Fruit fly (Drosophila melanogaster): ENCODE results near the gene Cpr72Eb.

The Cpr72Eb gene

dm6 chr3L:16381184-16381797 is 16.6 kb downstream of the Cpr72Eb start, which contains the start of gene Agpat4:
Gene Agpat4 (minus strand): TSS chr3L:16381570.
- TF ChIP-seq Sin3A (optimal IDR thresholded peaks at IDR 0.05) (no peak), insv (optimal IDR thresholded peaks at IDR 0.05) (no peak), Myc (optimal IDR thresholded peaks at IDR 0.05) (no peak), psq (optimal IDR thresholded peaks at IDR 0.05) (no peak), ttk (optimal IDR thresholded peaks at IDR 0.05) (no peak)

dm6 chr3L:16383056-16383455 is 18.4 kb downstream of the Cpr72Eb start:
- no peak for TF ChIP-seq ttk (optimal IDR thresholded peaks at IDR 0.05)
- no peak for TF ChIP-seq psq (optimal IDR thresholded peaks at IDR 0.05)
- no peak for TF ChIP-seq Myc (optimal IDR thresholded peaks at IDR 0.05)
- TF ChIP-seq insv (optimal IDR thresholded peaks at IDR 0.05) = no peak
- TF ChIP-seq Sin3A (optimal IDR thresholded peaks at IDR 0.05) = no peak
- TF ChIP-seq h (optimal IDR thresholded peaks at IDR 0.05) = no peak

dm6 chr3L:16384145-16384705 is 19.5 kb downstream of the Cpr72Eb start:
- TF ChIP-seq ttk (optimal IDR thresholded peaks at IDR 0.05) (no peak), psq (optimal IDR thresholded peaks at IDR 0.05) (no peak), Myc (optimal IDR thresholded peaks at IDR 0.05) (no peak), insv (optimal IDR thresholded peaks at IDR 0.05) (no peak), h (optimal IDR thresholded peaks at IDR 0.05) (no peak), Sin3A (optimal IDR thresholded peaks at IDR 0.05) (no peak)

- no peak for TF ChIP-seq Sin3A (optimal IDR thresholded peaks at IDR 0.05)
- no peak for TF ChIP-seq insv (optimal IDR thresholded peaks at IDR 0.05)
- no peak for TF ChIP-seq psq (optimal IDR thresholded peaks at IDR 0.05)
- TF ChIP-seq Myc (optimal IDR thresholded peaks at IDR 0.05) = no peak
Measured at dm6 chr3L:16385252-16385879, 20.7 kb downstream of the Cpr72Eb start.

- TF ChIP-seq ttk (optimal IDR thresholded peaks at IDR 0.05) = no peak
- TF ChIP-seq Myc (optimal IDR thresholded peaks at IDR 0.05) = no peak
- TF ChIP-seq h (optimal IDR thresholded peaks at IDR 0.05) = no peak
Measured at dm6 chr3L:16385880-16386584, 21.3 kb downstream of the Cpr72Eb start, which contains the start of the genes Agpat3 and RAF2. Gene Agpat3 (minus strand): TSS chr3L:16385957. Gene RAF2 (plus strand): TSS chr3L:16386327.

dm6 chr3L:16390793-16391192 is 26.1 kb downstream of the Cpr72Eb start:
- TF ChIP-seq ttk (optimal IDR thresholded peaks at IDR 0.05) (no peak), insv (optimal IDR thresholded peaks at IDR 0.05) (no peak), Myc (optimal IDR thresholded peaks at IDR 0.05) (no peak), Sin3A (optimal IDR thresholded peaks at IDR 0.05) (no peak), h (optimal IDR thresholded peaks at IDR 0.05) (no peak), psq (optimal IDR thresholded peaks at IDR 0.05) (no peak)

- TF ChIP-seq h (optimal IDR thresholded peaks at IDR 0.05) (no peak), psq (optimal IDR thresholded peaks at IDR 0.05) (no peak)
Measured at dm6 chr3L:16391257-16391656, 26.6 kb downstream of the Cpr72Eb start.

- TF ChIP-seq Sin3A (optimal IDR thresholded peaks at IDR 0.05) (no peak), psq (optimal IDR thresholded peaks at IDR 0.05) (no peak), insv (optimal IDR thresholded peaks at IDR 0.05) (no peak), Myc (optimal IDR thresholded peaks at IDR 0.05) (no peak), ttk (optimal IDR thresholded peaks at IDR 0.05) (no peak), h (optimal IDR thresholded peaks at IDR 0.05) (no peak)
Measured at dm6 chr3L:16392203-16392800, 27.6 kb downstream of the Cpr72Eb start.

dm6 chr3L:16392874-16393273 is 28.2 kb downstream of the Cpr72Eb start:
- TF ChIP-seq Sin3A (optimal IDR thresholded peaks at IDR 0.05) (no peak), insv (optimal IDR thresholded peaks at IDR 0.05) (no peak), Myc (optimal IDR thresholded peaks at IDR 0.05) (no peak), h (optimal IDR thresholded peaks at IDR 0.05) (no peak), ttk (optimal IDR thresholded peaks at IDR 0.05) (no peak), psq (optimal IDR thresholded peaks at IDR 0.05) (no peak)

dm6 chr3L:16393700-16394099 is 29.0 kb downstream of the Cpr72Eb start:
- TF ChIP-seq psq (optimal IDR thresholded peaks at IDR 0.05) = no peak
- no peak for TF ChIP-seq insv (optimal IDR thresholded peaks at IDR 0.05)
- no peak for TF ChIP-seq Sin3A (optimal IDR thresholded peaks at IDR 0.05)
- no peak for TF ChIP-seq ttk (optimal IDR thresholded peaks at IDR 0.05)
- TF ChIP-seq h (optimal IDR thresholded peaks at IDR 0.05) = no peak
- TF ChIP-seq Myc (optimal IDR thresholded peaks at IDR 0.05) = no peak

- TF ChIP-seq Sin3A (optimal IDR thresholded peaks at IDR 0.05) (no peak), Myc (optimal IDR thresholded peaks at IDR 0.05) (no peak), ttk (optimal IDR thresholded peaks at IDR 0.05) (no peak), h (optimal IDR thresholded peaks at IDR 0.05) (no peak), psq (optimal IDR thresholded peaks at IDR 0.05) (no peak), insv (optimal IDR thresholded peaks at IDR 0.05) (no peak)
Measured at dm6 chr3L:16394506-16394905, 29.8 kb downstream of the Cpr72Eb start, which contains the start of gene Gagr. Gene Gagr (plus strand): TSS chr3L:16394586.

dm6 chr3L:16400175-16400574 is 35.5 kb downstream of the Cpr72Eb start, which contains the start of gene CG44836:
Gene CG44836 (minus strand): TSS chr3L:16400275.
- TF ChIP-seq psq (optimal IDR thresholded peaks at IDR 0.05) (no peak), h (optimal IDR thresholded peaks at IDR 0.05) (no peak), Sin3A (optimal IDR thresholded peaks at IDR 0.05) (no peak), insv (optimal IDR thresholded peaks at IDR 0.05) (no peak), Myc (optimal IDR thresholded peaks at IDR 0.05) (no peak)

Data from Kc167 (cell line).